Worm (Caenorhabditis elegans) whole organism, L1 larva: ENCODE data around the gene str-177.

Experiments used
- C16A3.4 ChIP-seq: fragments of 150-350 bp; optimal IDR thresholded peaks from 2 replicates; lab custom pipeline; 2014; ENCODE audit warnings: missing biosample characterization, missing genetic modification characterization
- Y116A8C.19 ChIP-seq: sonication (generic microtip); optimal IDR thresholded peaks from 2 replicates; lab custom pipeline; 2016; ENCODE audit warnings: missing compliant biosample characterization, missing genetic modification characterization, borderline replicate concordance
- elt-3 ChIP-seq, 6 experiments: fragments of 150-350 bp in 1 of 6; sonication (generic microtip); optimal IDR thresholded peaks; 2 replicates each; lab custom pipeline; 2017 to 2018; ENCODE audit warnings: missing biosample characterization in 6 of 6, missing genetic modification characterization in 6 of 6, inconsistent platforms in 1 of 6
- lsy-2 ChIP-seq, 2 experiments: fragments of 150-350 bp; optimal IDR thresholded peaks; 2 replicates each; lab custom pipeline; 2014; ENCODE audit warnings: missing biosample characterization in 2 of 2, missing genetic modification characterization in 2 of 2
- zag-1 ChIP-seq: fragments of 150-350 bp; optimal IDR thresholded peaks from 2 replicates; lab custom pipeline; 2014; ENCODE audit warnings: missing biosample characterization, missing genetic modification characterization
- zip-4 ChIP-seq: fragments of 200-800 bp; sonication (Bioruptor generic); optimal IDR thresholded peaks from 2 replicates; lab custom pipeline; 2018; ENCODE audit warnings: mild to moderate bottlenecking, missing genetic modification characterization, moderate library complexity, missing compliant biosample characterization

DNA sequence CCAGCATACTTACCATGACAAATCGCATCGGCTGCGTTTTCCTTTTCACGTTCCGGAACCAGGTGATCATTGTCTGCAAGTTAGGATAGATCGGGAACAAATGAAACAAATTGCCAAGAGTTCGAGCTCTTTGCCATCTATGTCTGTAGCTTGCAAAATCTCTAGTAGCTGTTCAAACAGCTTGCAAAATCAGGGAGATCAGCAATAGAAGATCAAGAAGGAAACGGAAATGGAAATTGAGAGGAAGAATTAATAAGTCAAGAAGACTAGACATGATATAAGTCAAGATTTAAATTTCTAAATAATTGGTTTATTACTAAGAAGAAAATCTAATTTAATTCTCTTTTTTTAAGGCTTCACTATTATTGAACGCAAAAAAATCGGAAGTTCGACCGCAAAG lies 33.5 kb upstream of the str-177 start, which contains the start of gene F07C3.3:
- TF ChIP-seq Y116A8C.19 (tag; lab: Kevin White, UChicago): no peak
- TF ChIP-seq C16A3.4 (tag; lab: Kevin White, UChicago): no peak
- no peak for TF ChIP-seq elt-3 (tag; optimal IDR thresholded peaks at IDR 0.05; lab: Kevin White, UChicago)
- TF ChIP-seq zag-1 (tag; lab: Kevin White, UChicago): no peak
- no peak for TF ChIP-seq lsy-2 (tag; optimal IDR thresholded peaks at IDR 0.05; lab: Kevin White, UChicago)
- no peak for TF ChIP-seq zip-4 (GFP tag; lab: Kevin White, UChicago)
